Worm (Caenorhabditis elegans): ENCODE data around the gene Y65A5A.24.

The Y65A5A.24 gene

ce11 chrIV:16397845-16398607 is 4.3 kb downstream of the Y65A5A.24 start (continued):
- TF ChIP-seq hlh-8 (tag; optimal IDR thresholded peaks at IDR 0.05) (no peak), ceh-48 (tag; optimal IDR thresholded peaks at IDR 0.05) (no peak), ceh-18 (tag; optimal IDR thresholded peaks at IDR 0.05) (peak; percentile 6), dve-1 (tag; optimal IDR thresholded peaks at IDR 0.05) (no peak), K09A11.1 (tag; optimal IDR thresholded peaks at IDR 0.05; ENCODE audit: insufficient read depth) (peak; percentile 8), tbx-2 (tag; optimal IDR thresholded peaks at IDR 0.05) (peak; percentile 47), lin-11 (tag; optimal IDR thresholded peaks at IDR 0.05) (no peak), ceh-14 (tag; optimal IDR thresholded peaks at IDR 0.05) (peak; percentile 52), ttx-3 (tag; optimal IDR thresholded peaks at IDR 0.05) (peak; percentile 14), fax-1 (tag; optimal IDR thresholded peaks at IDR 0.05) (peak; percentile 26), ceh-34 (tag; optimal IDR thresholded peaks at IDR 0.05) (peak; percentile 19), pha-4 (tag; optimal IDR thresholded peaks at IDR 0.05) (no peak), madf-2 (tag; optimal IDR thresholded peaks at IDR 0.05) (peak; percentile 55), ceh-2 (tag; optimal IDR thresholded peaks at IDR 0.05) (no peak), pqm-1 (tag; optimal IDR thresholded peaks at IDR 0.05) (no peak), pax-1 (tag; optimal IDR thresholded peaks at IDR 0.05) (no peak), hlh-15 (tag; optimal IDR thresholded peaks at IDR 0.05) (no peak), elt-4 (tag; optimal IDR thresholded peaks at IDR 0.05) (no peak)

ce11 chrIV:16399017-16399416 is 5.2 kb downstream of the Y65A5A.24 start:
- no peak for TF ChIP-seq eyg-1 (tag; optimal IDR thresholded peaks at IDR 0.05)
- peak; percentile 52 for TF ChIP-seq lin-11 (tag; optimal IDR thresholded peaks at IDR 0.05)
- TF ChIP-seq npax-4 (tag; optimal IDR thresholded peaks at IDR 0.05): no peak
- TF ChIP-seq hlh-13 (GFP tag; optimal IDR thresholded peaks at IDR 0.05): peak; percentile 34
- TF ChIP-seq elt-2 (tag; optimal IDR thresholded peaks at IDR 0.05): peak; percentile 36
- peak; percentile 4 for TF ChIP-seq ceh-18 (tag; optimal IDR thresholded peaks at IDR 0.05)
- TF ChIP-seq gmeb-2 (tag; optimal IDR thresholded peaks at IDR 0.05): peak; percentile 49
- TF ChIP-seq ceh-24 (tag; optimal IDR thresholded peaks at IDR 0.05): no peak
- peak; percentile 42 for TF ChIP-seq madf-2 (tag; optimal IDR thresholded peaks at IDR 0.05)
- peak; percentile 40 for TF ChIP-seq fkh-6 (tag; optimal IDR thresholded peaks at IDR 0.05)
- no peak for TF ChIP-seq sdc-2 (tag; optimal IDR thresholded peaks at IDR 0.05)
- peak; percentile 26 for TF ChIP-seq ttx-3 (tag; optimal IDR thresholded peaks at IDR 0.05)
- peak; percentile 41 for TF ChIP-seq pat-9 (tag; optimal IDR thresholded peaks at IDR 0.05)
- no peak for TF ChIP-seq pros-1 (tag; optimal IDR thresholded peaks at IDR 0.05)
- TF ChIP-seq nfya-1 (tag; optimal IDR thresholded peaks at IDR 0.05): peak; percentile 19
- peak; percentile 19 for TF ChIP-seq ztf-16 (tag; optimal IDR thresholded peaks at IDR 0.05)
- TF ChIP-seq C38D4.7 (GFP tag; optimal IDR thresholded peaks at IDR 0.05): peak; percentile 45
- TF ChIP-seq nhr-11 (tag; optimal IDR thresholded peaks at IDR 0.05): no peak
- TF ChIP-seq unc-3 (GFP tag; conservative IDR thresholded peaks at IDR 0.05): peak; percentile 74
- TF ChIP-seq unc-3 (tag; optimal IDR thresholded peaks at IDR 0.05): peak; percentile 19
- peak; percentile 21 for TF ChIP-seq nhr-232 (tag; optimal IDR thresholded peaks at IDR 0.05)
- peak; percentile 73 for TF ChIP-seq ceh-45 (GFP tag; IDR thresholded peaks at IDR 0.05)
- TF ChIP-seq ceh-14 (tag; optimal IDR thresholded peaks at IDR 0.05): peak; percentile 55
- TF ChIP-seq Y22D7AL.16 (tag; optimal IDR thresholded peaks at IDR 0.05): peak; percentile 49
- peak; percentile 21 for TF ChIP-seq ceh-9 (tag; optimal IDR thresholded peaks at IDR 0.05)
- peak; percentile 52 for TF ChIP-seq ceh-48 (tag; optimal IDR thresholded peaks at IDR 0.05)

DNA sequence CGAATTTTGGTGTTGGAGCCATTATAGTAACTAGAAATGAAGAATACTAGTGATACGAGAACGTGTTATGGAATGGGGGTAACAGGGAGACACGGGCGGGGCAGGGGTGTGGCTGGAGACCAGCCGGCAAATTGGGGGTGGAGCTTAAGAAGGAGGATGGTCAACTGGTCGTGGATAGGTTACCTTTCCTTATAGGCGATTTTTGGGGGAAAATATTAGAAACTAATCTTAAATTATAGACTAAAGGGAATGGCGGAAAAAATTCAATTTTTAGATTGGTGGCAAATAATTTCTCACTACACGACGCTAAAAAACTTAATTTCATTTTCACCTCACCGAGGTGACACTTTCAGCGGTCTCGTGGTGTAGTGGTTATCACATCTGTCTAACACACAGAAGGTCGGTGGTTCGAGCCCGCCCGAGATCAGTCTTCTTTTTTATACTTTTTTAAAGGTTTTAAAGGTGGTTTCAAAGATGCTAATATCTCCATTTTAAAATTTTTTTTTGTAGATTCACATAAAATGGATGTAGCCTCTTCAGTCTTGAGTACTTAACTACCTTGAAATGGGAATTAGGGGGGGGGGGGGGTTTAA is 6.1 kb downstream of the Y65A5A.24 start, which contains the start of gene Y65A5A.1:
TSS of gene Y65A5A.1 (minus strand) at position 51 of the 593 bp plus-strand sequence.
- no peak for TF ChIP-seq unc-55 (GFP tag; optimal IDR thresholded peaks at IDR 0.05)
- no peak for TF ChIP-seq ceh-34 (tag; optimal IDR thresholded peaks at IDR 0.05)
- TF ChIP-seq ceh-48 (tag; optimal IDR thresholded peaks at IDR 0.05): no peak
- TF ChIP-seq ceh-9 (tag; optimal IDR thresholded peaks at IDR 0.05): no peak
- TF ChIP-seq ama-1 (optimal IDR thresholded peaks at IDR 0.05): no peak
- no peak for TF ChIP-seq hlh-15 (tag; optimal IDR thresholded peaks at IDR 0.05)
- TF ChIP-seq ttx-3 (tag; optimal IDR thresholded peaks at IDR 0.05): no peak
- TF ChIP-seq ets-4 (tag; optimal IDR thresholded peaks at IDR 0.05): no peak
- TF ChIP-seq unc-42 (tag; optimal IDR thresholded peaks at IDR 0.05): no peak
- no peak for TF ChIP-seq ceh-19 (GFP tag; optimal IDR thresholded peaks at IDR 0.05)
- TF ChIP-seq pax-1 (tag; optimal IDR thresholded peaks at IDR 0.05): no peak
- TF ChIP-seq pat-9 (tag; optimal IDR thresholded peaks at IDR 0.05): no peak
- TF ChIP-seq elt-4 (tag; optimal IDR thresholded peaks at IDR 0.05): no peak
- no peak for TF ChIP-seq ceh-18 (tag; optimal IDR thresholded peaks at IDR 0.05)
- TF ChIP-seq T23F11.4 (GFP tag; optimal IDR thresholded peaks at IDR 0.05): no peak
- TF ChIP-seq ceh-24 (tag; optimal IDR thresholded peaks at IDR 0.05): no peak
- TF ChIP-seq rnt-1 (tag; optimal IDR thresholded peaks at IDR 0.05): no peak

All from whole organism, late embryonic.